Worm (Caenorhabditis elegans) whole organism, L1 larva: ENCODE measurements around the gene clec-132.

Source experiments
- C04F5.9 ChIP-seq: sonication (generic microtip); optimal IDR thresholded peaks from 2 replicates; lab custom pipeline; 2016; ENCODE audit warnings: missing genetic modification characterization, missing compliant biosample characterization
- alr-1 ChIP-seq: fragments of 200-800 bp; sonication (Bioruptor generic); optimal IDR thresholded peaks from 2 replicates; lab custom pipeline; 2018; ENCODE audit warnings: borderline replicate concordance, mild to moderate bottlenecking, missing genetic modification characterization, missing compliant biosample characterization
- aly-2 ChIP-seq: fragments of 150-350 bp; optimal IDR thresholded peaks from 2 replicates; lab custom pipeline; 2014; ENCODE audit warnings: missing biosample characterization, missing genetic modification characterization
- ama-1 ChIP-seq: fragments of 150-350 bp; optimal IDR thresholded peaks from 2 replicates; lab custom pipeline; 2014
- ceh-63 ChIP-seq: fragments of 200-800 bp; sonication (Bioruptor generic); optimal IDR thresholded peaks from 2 replicates; lab custom pipeline; 2018; ENCODE audit warnings: mild to moderate bottlenecking, missing genetic modification characterization, missing compliant biosample characterization
- ceh-8 ChIP-seq: fragments of 200-800 bp; sonication (Bioruptor generic); optimal IDR thresholded peaks from 2 replicates; lab custom pipeline; 2018; ENCODE audit warnings: mild to moderate bottlenecking, missing genetic modification characterization, moderate library complexity, missing compliant biosample characterization
- ceh-88 ChIP-seq: fragments of 200-800 bp; sonication (Bioruptor generic); IDR thresholded peaks from 2 replicates; pipeline ENCODE4 v1.3.6; 2022; ENCODE audit warnings: missing genetic modification characterization, missing compliant biosample characterization
- dpl-1 ChIP-seq, 3 experiments: fragments of 150-350 bp in 2 of 3; sonication (generic microtip) in 1 of 3; optimal IDR thresholded peaks; 2 replicates each; lab custom pipeline; 2014 to 2017; ENCODE audit warnings: missing biosample characterization in 3 of 3, missing genetic modification characterization in 3 of 3, missing genetic modification reagents in 3 of 3
- dsc-1 ChIP-seq: sonication (generic microtip); optimal IDR thresholded peaks from 2 replicates; lab custom pipeline; 2016; ENCODE audit warnings: mild to moderate bottlenecking, missing genetic modification characterization, missing compliant biosample characterization
- efl-1 ChIP-seq, 4 experiments: fragments of 150-350 bp; optimal IDR thresholded peaks in 3 of 4; peaks in 1 of 4; 1 replicate in 1 of 4; 2 replicates in 3 of 4; lab custom pipeline; 2014; ENCODE audit warnings: missing biosample characterization in 2 of 4, missing genetic modification characterization in 2 of 4, missing genetic modification reagents in 2 of 4
- fkh-8 ChIP-seq: sonication (generic microtip); optimal IDR thresholded peaks from 2 replicates; lab custom pipeline; 2016; ENCODE audit warnings: mild to moderate bottlenecking, missing genetic modification characterization, missing compliant biosample characterization
- irx-1 ChIP-seq: sonication (generic microtip); optimal IDR thresholded peaks from 2 replicates; lab custom pipeline; 2016; ENCODE audit warnings: missing genetic modification characterization, missing compliant biosample characterization
- lin-13 ChIP-seq: fragments of 150-350 bp; optimal IDR thresholded peaks from 2 replicates; lab custom pipeline; 2014; ENCODE audit warnings: missing biosample characterization, missing genetic modification reagents, missing genetic modification characterization
- lin-14 ChIP-seq: fragments of 200-800 bp; sonication (Bioruptor generic); optimal IDR thresholded peaks from 2 replicates; lab custom pipeline; 2018; ENCODE audit warnings: mild to moderate bottlenecking, missing genetic modification characterization, moderate library complexity, missing compliant biosample characterization
- lir-3 ChIP-seq: sonication (generic microtip); optimal IDR thresholded peaks from 2 replicates; lab custom pipeline; 2016; ENCODE audit warnings: mild to moderate bottlenecking, missing genetic modification characterization, moderate library complexity, missing compliant biosample characterization; ENCODE audit not compliant: poor library complexity
- mef-2 ChIP-seq: fragments of 150-350 bp; optimal IDR thresholded peaks from 2 replicates; lab custom pipeline; 2014; ENCODE audit warnings: missing biosample characterization, missing genetic modification characterization
- nhr-11 ChIP-seq: fragments of 150-350 bp; optimal IDR thresholded peaks from 2 replicates; lab custom pipeline; 2014; ENCODE audit warnings: missing biosample characterization, missing genetic modification characterization
- nhr-20 ChIP-seq: sonication (generic microtip); optimal IDR thresholded peaks from 2 replicates; lab custom pipeline; 2016; ENCODE audit warnings: mild to moderate bottlenecking, missing genetic modification characterization, missing compliant biosample characterization
- nhr-28 ChIP-seq: fragments of 150-350 bp; optimal IDR thresholded peaks from 2 replicates; lab custom pipeline; 2014; ENCODE audit warnings: missing biosample characterization, missing genetic modification characterization
- nhr-47 ChIP-seq: sonication (generic microtip); optimal IDR thresholded peaks from 2 replicates; lab custom pipeline; 2016; ENCODE audit warnings: mild to moderate bottlenecking, missing genetic modification characterization, moderate library complexity, missing compliant biosample characterization
- nhr-76 ChIP-seq: sonication (generic microtip); optimal IDR thresholded peaks from 2 replicates; lab custom pipeline; 2017; ENCODE audit warnings: missing biosample characterization, missing genetic modification characterization
- nhr-84 ChIP-seq: sonication (generic microtip); optimal IDR thresholded peaks from 2 replicates; lab custom pipeline; 2017; ENCODE audit warnings: missing biosample characterization, missing genetic modification characterization
- nhr-90 ChIP-seq: sonication (generic microtip); optimal IDR thresholded peaks from 2 replicates; lab custom pipeline; 2016; ENCODE audit warnings: mild to moderate bottlenecking, missing genetic modification characterization, missing compliant biosample characterization; ENCODE audit not compliant: poor library complexity
- pqm-1 ChIP-seq: sonication (generic microtip); optimal IDR thresholded peaks from 3 replicates; lab custom pipeline; 2017; ENCODE audit warnings: missing biosample characterization, missing genetic modification characterization
- skn-1 ChIP-seq: fragments of 150-350 bp; optimal IDR thresholded peaks from 2 replicates; lab custom pipeline; 2014; ENCODE audit warnings: missing biosample characterization, missing genetic modification characterization
- snpc-4 ChIP-seq: fragments of 150-350 bp; optimal IDR thresholded peaks from 2 replicates; lab custom pipeline; 2014; ENCODE audit warnings: missing biosample characterization, missing genetic modification characterization
- sptf-1 ChIP-seq: fragments of 150-350 bp; optimal IDR thresholded peaks from 2 replicates; lab custom pipeline; 2014; ENCODE audit warnings: missing biosample characterization, missing genetic modification characterization
- sup-37 ChIP-seq: fragments of 200-800 bp; sonication (Bioruptor generic); optimal IDR thresholded peaks from 2 replicates; lab custom pipeline; 2018; ENCODE audit warnings: mild to moderate bottlenecking, missing genetic modification characterization, missing compliant biosample characterization
- tbx-2 ChIP-seq: sonication (generic microtip); optimal IDR thresholded peaks from 2 replicates; lab custom pipeline; 2016; ENCODE audit warnings: missing genetic modification characterization, missing compliant biosample characterization
- unc-86 ChIP-seq: sonication (generic microtip); optimal IDR thresholded peaks from 2 replicates; lab custom pipeline; 2016; ENCODE audit warnings: missing genetic modification characterization, missing compliant biosample characterization
- unc-98 ChIP-seq: fragments of 200-800 bp; sonication (Bioruptor generic); IDR thresholded peaks from 2 replicates; pipeline ENCODE4 v1.3.6; 2022; ENCODE audit warnings: missing genetic modification characterization, missing compliant biosample characterization
- vab-15 ChIP-seq: sonication (generic microtip); optimal IDR thresholded peaks from 2 replicates; lab custom pipeline; 2017; ENCODE audit warnings: missing genotype, mild to moderate bottlenecking, missing genetic modification characterization, missing compliant biosample characterization
- ztf-4 ChIP-seq: fragments of 150-350 bp; optimal IDR thresholded peaks from 2 replicates; lab custom pipeline; 2014; ENCODE audit warnings: missing biosample characterization, missing genetic modification characterization

Gene clec-132

DNA sequence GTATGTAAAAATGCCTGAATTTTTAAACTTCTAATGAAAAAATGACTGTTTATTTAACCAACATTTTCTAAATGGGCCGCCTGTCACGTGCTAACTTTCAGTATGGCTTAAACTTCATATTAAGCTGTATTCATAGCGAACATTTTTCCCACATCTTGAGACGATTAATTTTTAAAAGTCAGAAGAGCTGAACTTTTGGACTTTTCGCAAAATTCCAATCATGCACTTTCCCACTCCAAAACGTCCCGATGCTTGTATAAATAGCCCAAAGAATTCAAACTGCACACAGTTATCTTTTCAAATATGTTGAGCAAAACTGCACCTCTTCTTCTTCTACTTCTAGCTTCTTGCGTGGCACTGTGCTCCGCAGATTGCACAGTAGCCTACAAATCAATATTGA is at the start of gene clec-132:
TSS of gene clec-132 (plus strand) at position 301 of the 400 bp plus-strand sequence.
- TF ChIP-seq sup-37 (GFP tag; lab: Kevin White, UChicago) (no peak), lir-3 (no peak), nhr-20 (tag; lab: Kevin White, UChicago) (no peak), ztf-4 (tag; lab: Kevin White, UChicago) (no peak), dpl-1 (GFP tag; optimal IDR thresholded peaks at IDR 0.05; lab: Kevin White, UChicago) (no peak), nhr-28 (tag; lab: Kevin White, UChicago) (no peak), mef-2 (tag; lab: Kevin White, UChicago) (no peak), ceh-63 (GFP tag; lab: Kevin White, UChicago) (no peak), efl-1 (optimal IDR thresholded peaks at IDR 0.05; lab: Kevin White, UChicago) (no peak), efl-1 (GFP tag; optimal IDR thresholded peaks at IDR 0.05 in 1 of 2; lab: Kevin White, UChicago) (no peak), nhr-76 (tag; lab: Kevin White, UChicago) (no peak), ama-1 (lab: Kevin White, UChicago) (no peak), pqm-1 (tag; lab: Kevin White, UChicago) (no peak)
- TF ChIP-seq, all 84 proteins: peak for 0

DNA sequence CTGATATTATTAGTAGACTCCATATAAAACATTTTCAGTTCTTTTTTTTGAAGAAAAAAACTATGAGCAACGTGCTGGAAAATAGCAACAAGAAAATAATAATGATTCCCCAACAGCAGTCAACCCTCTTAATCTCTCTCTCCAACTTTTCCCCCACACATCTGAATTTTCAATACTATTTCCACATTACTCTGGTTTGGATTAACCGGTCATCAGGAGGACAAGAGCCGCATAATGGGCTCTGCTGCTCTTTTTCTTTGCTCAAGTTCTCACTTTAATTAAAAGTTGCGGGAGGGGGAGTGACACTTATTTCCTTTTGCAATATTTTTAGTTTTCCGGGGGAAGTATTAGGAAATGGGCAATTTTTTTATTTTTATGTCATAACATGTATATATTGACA is 49.4 kb upstream of the clec-132 start:
- TF ChIP-seq tbx-2: peak; percentile 10
- TF ChIP-seq irx-1 (tag; lab: Kevin White, UChicago): no peak
- TF ChIP-seq nhr-20 (tag; lab: Kevin White, UChicago): no peak
- peak; percentile 29 for TF ChIP-seq dsc-1 (tag; lab: Kevin White, UChicago)
- TF ChIP-seq nhr-90 (tag; lab: Kevin White, UChicago): no peak
- TF ChIP-seq lin-13 (GFP tag; lab: Kevin White, UChicago): no peak
- no peak for TF ChIP-seq sptf-1 (tag; lab: Kevin White, UChicago)
- TF ChIP-seq ceh-88: no peak
- no peak for TF ChIP-seq unc-98
- peak; percentile 40 for TF ChIP-seq lin-14 (GFP tag; lab: Kevin White, UChicago)
- no peak for TF ChIP-seq alr-1 (tag; lab: Kevin White, UChicago)
- TF ChIP-seq efl-1 (optimal IDR thresholded peaks at IDR 0.05; lab: Kevin White, UChicago): no peak
- peak in 1 of 2 experiments; percentile 65 for TF ChIP-seq efl-1 (GFP tag; optimal IDR thresholded peaks at IDR 0.05 in 1 of 2; lab: Kevin White, UChicago)
- no peak for TF ChIP-seq nhr-84 (tag; lab: Kevin White, UChicago)
- TF ChIP-seq ceh-63 (GFP tag; lab: Kevin White, UChicago): no peak
- TF ChIP-seq, all 84 proteins: peak for 4

DNA sequence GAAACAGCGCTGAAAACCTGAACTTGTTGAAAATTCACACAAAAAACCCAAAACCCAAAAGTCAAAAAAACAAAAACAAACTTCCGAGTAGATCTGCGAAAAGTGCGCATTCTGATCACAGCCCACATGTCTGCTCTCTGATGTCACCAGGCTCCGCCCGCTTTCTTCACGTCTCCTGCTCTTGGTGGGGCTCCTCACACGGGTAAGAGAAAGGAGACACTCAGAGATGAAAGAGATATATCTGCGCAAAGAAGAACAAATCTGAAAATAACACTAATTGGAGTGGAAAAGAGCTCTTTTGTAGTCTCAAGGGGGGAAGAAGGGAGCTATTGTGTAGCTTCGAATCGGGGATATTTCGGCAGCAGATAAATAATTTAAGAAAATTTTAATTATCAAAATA is 48.6 kb upstream of the clec-132 start, which contains the start of gene ncs-6:
TSS of gene ncs-6 (minus strand) at position 261 of the 400 bp plus-strand sequence.
- TF ChIP-seq vab-15 (tag; lab: Kevin White, UChicago): no peak
- TF ChIP-seq ceh-8 (GFP tag; lab: Kevin White, UChicago): no peak
- TF ChIP-seq fkh-8: peak; percentile 73
- no peak for TF ChIP-seq nhr-47 (tag; lab: Kevin White, UChicago)

DNA sequence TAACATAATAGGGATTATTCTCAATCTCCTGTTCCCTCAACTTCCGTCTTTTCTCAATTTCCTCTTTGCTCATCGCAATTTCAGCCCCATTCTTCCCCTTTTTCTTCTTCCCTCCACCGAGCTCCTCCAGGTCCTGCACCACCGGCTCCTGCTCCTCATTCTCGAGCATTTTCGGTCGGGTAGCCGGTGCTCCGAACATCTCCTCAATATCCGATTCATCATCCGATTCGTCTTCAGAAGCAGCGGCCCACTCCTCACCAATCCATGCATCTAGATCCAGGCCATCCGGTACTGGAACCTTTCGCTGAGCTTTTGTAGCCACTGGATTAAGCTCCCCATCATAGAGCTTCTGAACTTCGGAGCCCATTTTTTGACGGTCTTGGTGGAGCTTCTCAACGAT is 36.7 kb upstream of the clec-132 start:
- TF ChIP-seq nhr-90 (tag; lab: Kevin White, UChicago): no peak
- no peak for TF ChIP-seq nhr-11 (tag; lab: Kevin White, UChicago)
- TF ChIP-seq efl-1 (optimal IDR thresholded peaks at IDR 0.05; lab: Kevin White, UChicago): no peak
- peak in 1 of 2 experiments; percentile 2 for TF ChIP-seq efl-1 (GFP tag; optimal IDR thresholded peaks at IDR 0.05 in 1 of 2; lab: Kevin White, UChicago)

DNA sequence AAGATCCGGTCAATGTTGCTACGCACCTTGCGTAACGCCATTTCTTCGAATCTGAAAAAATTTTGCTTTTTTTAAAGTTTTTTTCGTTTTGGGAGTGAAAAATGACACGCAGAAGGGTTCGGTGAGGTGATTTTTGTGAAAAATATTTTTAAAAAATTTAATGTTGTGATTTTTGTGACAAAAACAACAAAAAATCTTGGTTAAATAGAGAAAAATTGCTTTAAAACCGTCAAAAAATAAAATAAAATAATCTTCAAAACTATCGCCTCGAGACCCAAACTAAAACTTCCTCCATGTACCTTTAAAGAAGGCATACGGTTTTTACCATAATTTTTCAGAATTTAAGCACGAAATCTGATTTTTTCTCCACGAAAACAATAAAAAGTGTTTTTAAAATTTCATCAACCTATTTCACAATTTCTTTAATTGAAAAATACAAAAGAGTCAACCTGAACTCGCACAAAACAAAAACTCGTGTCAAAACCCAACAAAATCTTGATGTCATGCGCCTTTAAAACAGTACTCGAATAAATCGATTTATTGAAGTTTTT is 30.4 kb upstream of the clec-132 start, which contains the start of gene apd-3:
TSS of gene apd-3 (minus strand) at position 51 of the 551 bp plus-strand sequence.
- TF ChIP-seq C04F5.9: no peak
- no peak for TF ChIP-seq aly-2
- TF ChIP-seq lin-14 (GFP tag; lab: Kevin White, UChicago): no peak
- no peak for TF ChIP-seq unc-86
- TF ChIP-seq nhr-76 (tag; lab: Kevin White, UChicago): no peak
- TF ChIP-seq nhr-84 (tag; lab: Kevin White, UChicago): no peak
- TF ChIP-seq snpc-4: no peak
- no peak for TF ChIP-seq lir-3
- no peak for TF ChIP-seq lin-13 (GFP tag; lab: Kevin White, UChicago)
- no peak for TF ChIP-seq irx-1 (tag; lab: Kevin White, UChicago)
- TF ChIP-seq skn-1 (tag; lab: Kevin White, UChicago): no peak
